Worm (Caenorhabditis elegans) whole organism, L3 larva: ENCODE data around the gene nxf-1.

ENCODE experiments used
- elt-2 ChIP-seq: sonication (generic microtip); optimal IDR thresholded peaks from 2 replicates; lab custom pipeline; 2016; ENCODE audit warnings: missing genetic modification reagents, mild to moderate bottlenecking, missing genetic modification characterization, missing compliant biosample characterization
- elt-3 ChIP-seq, 3 experiments: fragments of 150-350 bp in 1 of 3; sonication (generic microtip) in 2 of 3; optimal IDR thresholded peaks; 2 replicates in 2 of 3; 4 replicates in 1 of 3; lab custom pipeline; 2014 to 2017; ENCODE audit warnings: missing biosample characterization in 3 of 3, missing genetic modification characterization in 3 of 3
- nhr-67 ChIP-seq: fragments of 150-350 bp; optimal IDR thresholded peaks from 2 replicates; lab custom pipeline; 2014; ENCODE audit warnings: missing biosample characterization, missing genetic modification characterization
- nhr-76 ChIP-seq: fragments of 150-350 bp; sonication (generic microtip); optimal IDR thresholded peaks from 5 replicates; lab custom pipeline; 2014; ENCODE audit warnings: missing biosample characterization, missing genetic modification characterization
- snpc-4 ChIP-seq: fragments of 150-350 bp; optimal IDR thresholded peaks from 2 replicates; lab custom pipeline; 2014; ENCODE audit warnings: missing biosample characterization, missing genetic modification characterization
- unc-62 ChIP-seq: fragments of 150-350 bp; sonication (generic microtip); optimal IDR thresholded peaks from 4 replicates; lab custom pipeline; 2014; ENCODE audit warnings: missing biosample characterization, missing genetic modification reagents, missing genetic modification characterization
- ztf-11 ChIP-seq: fragments of 150-350 bp; optimal IDR thresholded peaks from 2 replicates; lab custom pipeline; 2014; ENCODE audit warnings: missing biosample characterization, missing genetic modification characterization

ce11 chrV:14372774-14373173, 42.0 kb downstream of the nxf-1 start, which contains the start of gene unc-39:
- TF ChIP-seq unc-62 (GFP tag; lab: Kevin White, UChicago) (no peak), ztf-11 (no peak), elt-3 (tag; optimal IDR thresholded peaks at IDR 0.05; lab: Kevin White, UChicago) (no peak), elt-2 (tag; lab: Kevin White, UChicago) (no peak), nhr-76 (tag; lab: Kevin White, UChicago) (no peak), snpc-4 (no peak), nhr-67 (tag; lab: Kevin White, UChicago) (no peak)
